Fruit fly (Drosophila melanogaster): ENCODE results near the gene Cyp309a2.

Cyp309a2 gene

dm6 chr2L:2542491-2542890 lies 30.3 kb downstream of the Cyp309a2 start:
- TF ChIP-seq CG8301 (tag; optimal IDR thresholded peaks at IDR 0.05): peak; percentile 4
- no peak for TF ChIP-seq CG9948 (tag; optimal IDR thresholded peaks at IDR 0.05)
- peak; percentile 15 for TF ChIP-seq CG14655 (GFP tag; optimal IDR thresholded peaks at IDR 0.05)

dm6 chr2L:2528097-2528496 lies 44.7 kb downstream of the Cyp309a2 start:
- TF ChIP-seq Pif1A (GFP tag; optimal IDR thresholded peaks at IDR 0.05): no peak
- TF ChIP-seq gl (tag; optimal IDR thresholded peaks at IDR 0.05): no peak
- TF ChIP-seq rn (GFP tag; IDR thresholded peaks at IDR 0.05): no peak
- no peak for TF ChIP-seq CG8301 (tag; optimal IDR thresholded peaks at IDR 0.05)
- TF ChIP-seq D1 (tag; optimal IDR thresholded peaks at IDR 0.05): no peak
- no peak for TF ChIP-seq EcR (GFP tag; optimal IDR thresholded peaks at IDR 0.05)
- no peak for TF ChIP-seq CG9948 (tag; optimal IDR thresholded peaks at IDR 0.05)
- peak; percentile 24 for TF ChIP-seq CG14655 (GFP tag; optimal IDR thresholded peaks at IDR 0.05)
- peak; percentile 16 for TF ChIP-seq CG8159 (tag; optimal IDR thresholded peaks at IDR 0.05)
- no peak for TF ChIP-seq CG12605 (GFP tag; IDR thresholded peaks at IDR 0.05)
- no peak for TF ChIP-seq Ets98B (GFP tag; IDR thresholded peaks at IDR 0.05)

- no peak for TF ChIP-seq CG12605 (GFP tag; IDR thresholded peaks at IDR 0.05)
- TF ChIP-seq CG4496 (GFP tag; IDR thresholded peaks at IDR 0.05): no peak
- no peak for TF ChIP-seq CG8301 (tag; optimal IDR thresholded peaks at IDR 0.05)
- no peak for TF ChIP-seq Pif1A (GFP tag; optimal IDR thresholded peaks at IDR 0.05)
- no peak for TF ChIP-seq CG15710 (tag; optimal IDR thresholded peaks at IDR 0.05)
- no peak for TF ChIP-seq CG17806 (tag; optimal IDR thresholded peaks at IDR 0.05)
- no peak for TF ChIP-seq Ets98B (GFP tag; IDR thresholded peaks at IDR 0.05)
- TF ChIP-seq D1 (tag; optimal IDR thresholded peaks at IDR 0.05): no peak
- TF ChIP-seq CG9948 (tag; optimal IDR thresholded peaks at IDR 0.05): no peak
- no peak for TF ChIP-seq CG10348 (GFP tag; IDR thresholded peaks at IDR 0.05)
- no peak for TF ChIP-seq EcR (GFP tag; optimal IDR thresholded peaks at IDR 0.05)
- TF ChIP-seq CG14655 (GFP tag; optimal IDR thresholded peaks at IDR 0.05): no peak
- TF ChIP-seq Snoo (tag; optimal IDR thresholded peaks at IDR 0.05): no peak
- no peak for TF ChIP-seq CG8159 (tag; optimal IDR thresholded peaks at IDR 0.05)
- no peak for TF ChIP-seq gl (tag; optimal IDR thresholded peaks at IDR 0.05)
- TF ChIP-seq CG13204 (GFP tag; optimal IDR thresholded peaks at IDR 0.05): no peak
- TF ChIP-seq rn (GFP tag; IDR thresholded peaks at IDR 0.05): no peak
These were observed 54.9 kb downstream of the Cyp309a2 start, which contains the start of gene CG3528 for dm6 chr2L:2517937-2518336. Gene CG3528, minus strand, starts transcription at chr2L:2518037.

All from whole organism, pupa.